Fruit fly (Drosophila melanogaster) whole organism: ENCODE data around the gene CG6610.

Source experiments
- CG8478 ChIP-seq: fragments of >200 bp; optimal IDR thresholded peaks from 2 replicates; lab custom pipeline; 2018; ENCODE audit warnings: inconsistent platforms
- Dll ChIP-seq: fragments of >200 bp; optimal IDR thresholded peaks from 2 replicates; lab custom pipeline; 2017
- EcR ChIP-seq, 2 experiments: fragments of >200 bp; optimal IDR thresholded peaks; 2 replicates each; lab custom pipeline; 2017; ENCODE audit warnings: missing biosample characterization in 2 of 2, missing genetic modification characterization in 2 of 2, missing genetic modification reagents in 2 of 2
- pan ChIP-seq: fragments of >200 bp; optimal IDR thresholded peaks from 2 replicates; lab custom pipeline; 2017
- psq ChIP-seq: fragments of >200 bp; optimal IDR thresholded peaks from 2 replicates; lab custom pipeline; 2017
- usp ChIP-seq: fragments of >200 bp; optimal IDR thresholded peaks from 2 replicates; lab custom pipeline; 2017; ENCODE audit warnings: missing biosample characterization, missing genetic modification characterization, mixed read lengths

CG6610 gene

DNA sequence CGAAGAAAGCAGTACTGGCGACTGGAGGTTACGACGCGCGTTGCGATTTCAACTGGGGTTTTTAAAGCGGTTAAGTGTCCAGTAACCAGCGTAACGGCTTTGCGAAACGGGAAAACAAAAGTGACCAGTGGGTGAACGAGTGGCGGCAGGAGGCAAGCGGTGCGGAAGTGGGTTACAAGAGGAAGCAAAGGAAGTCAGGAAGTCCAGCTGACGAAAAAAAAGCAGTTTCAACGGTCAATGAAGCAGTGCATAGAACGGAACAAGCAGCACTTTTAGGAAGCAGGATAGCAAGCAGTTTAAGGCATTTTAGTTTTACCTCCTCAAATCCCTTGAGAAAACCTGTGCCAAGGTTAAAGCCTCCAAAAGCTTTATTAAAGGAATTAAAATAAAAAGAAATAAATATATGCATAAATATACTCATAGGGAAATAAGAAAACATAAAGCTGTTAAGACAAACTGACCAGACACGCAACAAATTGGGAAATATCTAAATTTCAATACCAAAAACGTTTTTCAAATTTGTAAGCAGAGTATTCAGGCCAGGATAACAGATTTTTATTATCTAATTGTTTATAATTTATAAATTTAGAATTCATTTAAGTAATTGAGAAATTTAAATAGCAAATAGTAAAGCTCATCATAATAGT lies 16.2 kb upstream of the CG6610 start, which contains the start of gene CG6592:
CG6592 (plus strand) TSS at position 597 of the 647 bp plus-strand sequence.
- TF ChIP-seq CG8478 (lab: Kevin White, UChicago) (no peak), psq (lab: Kevin White, UChicago) (no peak), EcR (GFP tag; optimal IDR thresholded peaks at IDR 0.05; lab: Kevin White, UChicago) (no peak), Dll (no peak), pan (lab: Kevin White, UChicago) (no peak), usp (GFP tag; lab: Kevin White, UChicago) (no peak)

DNA sequence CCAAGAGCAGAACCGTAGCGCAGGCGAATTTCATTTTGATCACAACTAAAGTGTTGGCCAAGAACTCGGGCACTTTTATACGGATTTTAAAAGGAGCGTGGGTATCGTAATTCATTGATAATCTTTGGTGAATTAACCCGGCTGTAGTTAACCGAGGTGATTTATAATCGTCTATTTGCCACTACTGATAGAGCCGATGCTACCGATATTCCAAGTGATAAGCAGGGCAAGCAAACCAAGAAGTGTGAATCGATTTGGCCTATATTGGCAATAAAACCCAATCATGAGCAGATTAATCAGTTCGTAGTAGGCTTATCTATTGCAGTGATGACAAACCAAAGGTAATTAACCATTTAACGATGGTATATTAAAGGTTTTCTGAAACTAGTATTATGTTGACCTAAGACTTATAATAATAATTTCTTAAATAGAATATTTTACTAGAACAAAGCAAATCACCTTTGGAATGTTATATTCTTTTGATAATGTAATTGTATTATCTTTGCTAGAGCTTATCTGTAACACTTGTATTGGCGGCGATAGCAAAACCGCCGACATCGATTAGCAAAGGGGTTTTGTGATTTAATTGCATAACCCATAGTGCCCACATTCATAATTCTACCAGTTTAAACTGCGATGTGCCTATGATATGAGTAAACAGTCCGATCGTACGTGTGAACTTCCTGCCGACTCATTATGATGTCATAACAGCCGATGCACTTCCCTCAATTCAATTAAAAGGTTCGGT lies 12.3 kb upstream of the CG6610 start, which contains the start of gene CG10472:
CG10472 (minus strand) TSS at position 51 of the 748 bp plus-strand sequence.
- TF ChIP-seq pan (lab: Kevin White, UChicago) = no peak

DNA sequence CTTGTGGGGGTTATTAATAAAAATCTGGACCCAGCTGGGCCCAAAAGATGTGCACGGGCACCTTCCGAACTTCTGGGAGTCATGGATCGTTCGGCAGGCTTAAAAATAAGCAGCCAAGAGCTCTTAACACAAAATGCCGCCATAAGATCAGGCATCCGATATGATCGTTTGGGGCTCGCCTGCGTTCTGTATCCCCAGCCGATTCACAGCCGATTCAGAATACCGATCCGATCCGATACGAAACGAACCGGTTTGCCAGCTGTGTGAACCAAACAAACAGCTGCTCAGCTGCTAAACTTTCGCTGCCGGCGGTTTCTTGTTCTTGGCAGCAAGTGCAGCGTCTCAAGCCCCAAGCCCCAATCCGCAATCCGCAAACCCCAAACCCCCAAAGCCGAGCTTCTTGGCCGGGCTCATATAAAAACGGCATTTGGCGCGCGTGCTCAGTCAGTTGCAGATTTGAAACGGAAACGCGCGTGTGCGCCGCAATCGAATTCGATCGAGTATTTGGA lies 9.4 kb upstream of the CG6610 start, which contains the start of gene CG42269:
CG42269 (plus strand) TSS at position 416 of the 509 bp plus-strand sequence.
- TF ChIP-seq psq (lab: Kevin White, UChicago) (no peak), EcR (GFP tag; optimal IDR thresholded peaks at IDR 0.05; lab: Kevin White, UChicago) (no peak), pan (lab: Kevin White, UChicago) (no peak), usp (GFP tag; lab: Kevin White, UChicago) (no peak), Dll (no peak), CG8478 (lab: Kevin White, UChicago) (no peak)

DNA sequence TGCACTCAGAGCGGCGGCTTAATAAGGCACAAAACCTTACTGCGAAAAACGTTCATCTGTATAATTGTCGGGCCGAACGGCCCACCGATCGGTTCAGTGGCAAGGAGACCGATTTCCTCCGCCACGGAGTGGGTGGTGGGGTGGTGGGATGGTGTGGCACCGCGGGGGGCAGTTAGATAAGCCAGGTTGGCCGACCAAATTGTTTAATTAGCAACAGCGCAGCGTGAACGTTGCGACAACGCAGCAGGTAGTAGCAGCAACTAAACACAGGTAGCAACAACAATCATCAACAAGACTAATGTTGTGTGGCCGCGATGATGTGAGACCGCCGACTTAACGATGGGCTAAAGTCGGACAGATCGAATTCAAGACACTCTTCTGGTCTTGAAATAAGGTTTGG lies 7.2 kb upstream of the CG6610 start:
- no peak for TF ChIP-seq Dll
- TF ChIP-seq EcR (GFP tag; optimal IDR thresholded peaks at IDR 0.05; lab: Kevin White, UChicago) = no peak
- no peak for TF ChIP-seq CG8478 (lab: Kevin White, UChicago)
- no peak for TF ChIP-seq psq (lab: Kevin White, UChicago)
- no peak for TF ChIP-seq pan (lab: Kevin White, UChicago)
- no peak for TF ChIP-seq usp (GFP tag; lab: Kevin White, UChicago)

DNA sequence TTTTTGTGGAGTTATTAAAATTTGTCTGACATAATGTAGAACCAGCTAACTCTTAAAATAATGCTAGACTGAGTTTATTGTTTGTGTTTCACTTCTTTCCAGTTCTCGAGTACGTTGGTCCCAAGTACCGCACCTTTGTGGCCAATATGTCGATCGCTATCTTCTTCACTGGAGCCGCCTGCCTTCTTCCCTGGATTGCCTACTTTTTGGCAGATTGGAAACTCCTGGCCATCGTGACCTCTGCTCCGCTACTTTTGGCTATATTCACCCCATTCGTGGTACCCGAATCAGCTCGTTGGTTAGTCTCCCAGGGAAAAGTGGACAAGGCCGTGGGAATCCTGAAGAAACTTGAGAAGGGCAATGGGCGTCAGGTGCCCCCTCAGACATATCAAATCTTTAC lies 5.2 kb upstream of the CG6610 start:
- TF ChIP-seq pan (lab: Kevin White, UChicago) (no peak), psq (lab: Kevin White, UChicago) (no peak), CG8478 (lab: Kevin White, UChicago) (no peak), EcR (GFP tag; optimal IDR thresholded peaks at IDR 0.05; lab: Kevin White, UChicago) (no peak), Dll (no peak), usp (GFP tag; lab: Kevin White, UChicago) (no peak)

DNA sequence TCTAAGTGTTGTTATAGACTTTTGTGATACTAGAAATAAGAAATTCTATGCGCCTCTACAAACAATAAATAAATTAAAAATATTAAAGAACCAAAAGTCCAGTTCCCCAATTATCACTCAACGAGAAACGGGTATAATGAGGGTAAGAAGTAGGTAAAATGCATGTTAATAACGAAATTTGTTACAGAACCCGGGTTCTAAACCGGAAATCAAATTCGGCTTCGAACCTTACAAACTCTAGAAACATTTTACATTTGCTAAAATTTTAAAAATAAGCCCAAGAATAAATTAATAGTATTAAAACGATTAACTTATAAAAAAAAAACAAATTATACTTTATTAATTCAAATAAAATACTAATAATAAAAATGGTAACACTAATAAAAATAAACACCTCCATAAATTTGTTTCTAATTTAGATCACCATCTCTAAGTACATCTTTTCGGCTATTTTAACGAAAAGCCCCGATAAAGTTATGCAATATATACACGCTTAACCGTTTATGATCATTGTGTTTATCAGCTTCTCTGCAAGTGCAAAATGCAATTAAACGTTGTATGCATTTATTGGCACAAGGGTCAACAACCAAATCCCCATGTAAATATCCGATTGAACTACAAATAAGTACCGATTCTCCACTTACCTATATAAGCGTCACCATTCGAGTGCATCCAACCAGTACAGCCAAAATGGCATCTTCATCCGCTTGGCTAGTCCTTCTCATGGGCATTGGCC lies 3.7 kb upstream of the CG6610 start, which contains the start of gene CG6602:
CG6602 (plus strand) TSS at position 686 of the 736 bp plus-strand sequence.
- TF ChIP-seq usp (GFP tag; lab: Kevin White, UChicago) = no peak
- no peak for TF ChIP-seq EcR (GFP tag; optimal IDR thresholded peaks at IDR 0.05; lab: Kevin White, UChicago)
- no peak for TF ChIP-seq psq (lab: Kevin White, UChicago)
- TF ChIP-seq Dll = no peak
- TF ChIP-seq CG8478 (lab: Kevin White, UChicago) = no peak
- no peak for TF ChIP-seq pan (lab: Kevin White, UChicago)

DNA sequence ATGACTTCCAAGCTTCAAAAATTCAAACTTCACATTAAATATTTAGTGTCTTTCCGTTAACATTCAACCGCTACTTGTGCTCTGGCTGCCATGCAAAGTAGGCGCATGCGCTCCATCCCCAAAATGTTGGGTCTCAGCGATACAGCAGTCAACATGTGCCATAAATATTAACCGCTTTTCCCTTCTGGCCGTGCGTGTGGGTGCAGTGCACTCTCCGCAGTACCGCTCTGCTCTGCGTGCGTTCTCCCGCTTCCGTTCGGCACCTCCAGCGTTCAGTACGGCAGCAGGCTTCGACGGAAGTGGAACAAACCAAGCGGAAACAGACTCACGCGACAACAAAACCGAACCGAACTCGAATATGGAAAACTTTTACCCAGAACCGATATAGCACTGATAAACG lies 1.1 kb downstream of the CG6610 start, which contains the start of gene ssp6:
ssp6 (plus strand) TSS at position 294 of the 400 bp plus-strand sequence.
- TF ChIP-seq usp (GFP tag; lab: Kevin White, UChicago) = no peak
- no peak for TF ChIP-seq CG8478 (lab: Kevin White, UChicago)
- TF ChIP-seq Dll = no peak
- TF ChIP-seq EcR (GFP tag; optimal IDR thresholded peaks at IDR 0.05; lab: Kevin White, UChicago) = no peak
- TF ChIP-seq pan (lab: Kevin White, UChicago) = no peak
- TF ChIP-seq psq (lab: Kevin White, UChicago) = no peak

DNA sequence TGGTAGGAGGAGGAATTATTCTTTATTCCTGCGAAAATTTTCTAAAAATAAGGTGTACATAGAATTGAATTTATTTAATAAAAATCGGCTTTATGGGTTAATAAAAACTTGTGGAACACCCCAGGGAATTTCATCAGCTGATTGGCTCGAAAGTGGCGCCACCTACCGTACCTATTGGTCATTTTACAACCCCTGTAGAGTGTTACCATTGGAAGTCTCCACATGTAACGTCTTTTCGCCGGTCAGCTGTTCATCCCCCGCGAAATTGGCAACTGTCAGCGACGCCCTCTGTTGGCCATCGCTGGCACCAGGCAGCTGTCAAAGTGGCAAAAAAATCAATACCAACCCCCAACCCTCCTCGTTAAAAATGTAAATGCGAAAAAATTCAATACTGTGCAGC lies 7.2 kb downstream of the CG6610 start, which contains the start of gene CG13293:
CG13293 (plus strand) TSS at position 323 of the 400 bp plus-strand sequence.
- TF ChIP-seq psq (lab: Kevin White, UChicago) = no peak
- no peak for TF ChIP-seq usp (GFP tag; lab: Kevin White, UChicago)
- TF ChIP-seq Dll = no peak
- TF ChIP-seq pan (lab: Kevin White, UChicago) = no peak
- no peak for TF ChIP-seq CG8478 (lab: Kevin White, UChicago)
- TF ChIP-seq EcR (GFP tag; optimal IDR thresholded peaks at IDR 0.05; lab: Kevin White, UChicago) = no peak

DNA sequence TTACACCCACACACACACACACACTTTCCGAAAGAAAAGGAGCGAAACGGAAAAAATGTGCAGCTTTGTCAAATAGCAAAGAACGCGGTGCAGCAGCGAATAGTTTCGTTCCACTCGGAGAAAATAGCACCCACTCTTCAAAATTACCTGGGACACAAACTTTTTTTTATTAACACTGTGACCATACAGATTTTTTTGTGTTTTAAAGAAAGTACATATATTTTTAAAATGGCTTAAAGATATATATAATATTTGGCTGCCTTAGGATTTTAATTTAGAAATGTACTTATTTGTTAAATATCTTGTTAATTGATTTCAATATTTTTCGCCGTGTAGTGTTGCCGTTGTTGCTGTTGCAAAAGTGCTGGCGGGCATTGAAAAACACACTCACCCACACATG lies 9.1 kb downstream of the CG6610 start:
- TF ChIP-seq Dll = no peak
- TF ChIP-seq usp (GFP tag; lab: Kevin White, UChicago) = no peak
- no peak for TF ChIP-seq EcR (GFP tag; optimal IDR thresholded peaks at IDR 0.05; lab: Kevin White, UChicago)
- TF ChIP-seq CG8478 (lab: Kevin White, UChicago) = no peak
- TF ChIP-seq pan (lab: Kevin White, UChicago) = no peak
- no peak for TF ChIP-seq psq (lab: Kevin White, UChicago)

DNA sequence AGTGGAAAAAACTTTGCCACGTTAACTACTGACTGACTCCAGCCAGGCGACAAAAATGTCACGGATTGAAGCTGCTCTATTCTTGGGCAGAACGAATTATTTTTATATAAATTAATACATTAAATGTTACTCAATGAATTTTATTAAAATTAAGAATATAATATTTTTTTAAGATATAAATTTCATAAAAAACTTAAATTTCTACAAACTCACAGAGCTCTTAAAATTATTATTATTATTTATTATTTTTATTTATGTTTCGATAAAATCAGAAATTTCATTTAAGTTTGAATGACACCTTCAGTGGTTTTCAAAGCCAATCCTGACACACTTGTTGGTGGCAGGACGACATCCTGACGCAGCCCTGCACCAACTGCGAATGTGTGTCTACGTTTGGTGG lies 9.8 kb downstream of the CG6610 start:
- TF ChIP-seq EcR (GFP tag; optimal IDR thresholded peaks at IDR 0.05; lab: Kevin White, UChicago) (no peak), pan (lab: Kevin White, UChicago) (no peak), usp (GFP tag; lab: Kevin White, UChicago) (no peak), Dll (no peak), CG8478 (lab: Kevin White, UChicago) (no peak), psq (lab: Kevin White, UChicago) (no peak)

DNA sequence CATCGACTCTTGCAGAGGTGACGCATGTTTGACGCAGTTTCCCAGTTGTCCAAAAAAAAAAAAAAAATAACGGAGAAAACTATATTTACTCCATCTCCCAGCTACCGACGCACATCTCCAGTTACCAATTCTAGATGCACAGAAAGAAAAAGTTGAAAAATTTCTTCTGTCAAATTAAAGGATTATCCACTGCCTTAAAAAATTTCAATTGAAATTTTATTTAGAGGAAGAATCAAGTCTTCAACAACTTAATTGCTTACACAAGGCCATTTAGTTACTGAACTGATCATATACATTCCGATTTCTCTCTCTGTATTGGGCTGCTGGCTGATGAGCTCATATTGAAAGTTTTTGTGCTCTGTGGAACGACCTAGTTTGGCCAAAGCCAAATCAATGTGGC lies 10.7 kb downstream of the CG6610 start:
- TF ChIP-seq usp (GFP tag; lab: Kevin White, UChicago) (no peak), Dll (no peak), EcR (GFP tag; optimal IDR thresholded peaks at IDR 0.05; lab: Kevin White, UChicago) (no peak), pan (lab: Kevin White, UChicago) (no peak), psq (lab: Kevin White, UChicago) (no peak), CG8478 (lab: Kevin White, UChicago) (no peak)
